Fruit fly (Drosophila melanogaster): Measurements from ENCODE around the gene Prosbeta3.

Gene Prosbeta3

dm6 chr3R:9047561-9048465 lies 41.8 kb upstream of the Prosbeta3 start, which contains the start of gene Rel:
Gene Rel, minus strand, starts transcription at chr3R:9047977.
- TF ChIP-seq psq (optimal IDR thresholded peaks at IDR 0.05) (no peak), CG8478 (optimal IDR thresholded peaks at IDR 0.05) (no peak), EcR (GFP tag; optimal IDR thresholded peaks at IDR 0.05) (no peak), pan (optimal IDR thresholded peaks at IDR 0.05) (no peak), Dll (optimal IDR thresholded peaks at IDR 0.05) (no peak), usp (GFP tag; optimal IDR thresholded peaks at IDR 0.05) (no peak)

dm6 chr3R:9046954-9047353 lies 40.9 kb upstream of the Prosbeta3 start:
- TF ChIP-seq usp (GFP tag; optimal IDR thresholded peaks at IDR 0.05) (no peak), Dll (optimal IDR thresholded peaks at IDR 0.05) (no peak), EcR (GFP tag; optimal IDR thresholded peaks at IDR 0.05) (no peak), pan (optimal IDR thresholded peaks at IDR 0.05) (no peak), psq (optimal IDR thresholded peaks at IDR 0.05) (no peak), CG8478 (optimal IDR thresholded peaks at IDR 0.05) (no peak)

dm6 chr3R:9045733-9046132 lies 39.7 kb upstream of the Prosbeta3 start:
- TF ChIP-seq pan (optimal IDR thresholded peaks at IDR 0.05) (no peak), psq (optimal IDR thresholded peaks at IDR 0.05) (no peak), usp (GFP tag; optimal IDR thresholded peaks at IDR 0.05) (no peak), CG8478 (optimal IDR thresholded peaks at IDR 0.05) (no peak), Dll (optimal IDR thresholded peaks at IDR 0.05) (no peak), EcR (GFP tag; optimal IDR thresholded peaks at IDR 0.05) (no peak)

dm6 chr3R:9043610-9044009 lies 37.6 kb upstream of the Prosbeta3 start:
- TF ChIP-seq CG8478 (optimal IDR thresholded peaks at IDR 0.05) (no peak), pan (optimal IDR thresholded peaks at IDR 0.05) (no peak), Dll (optimal IDR thresholded peaks at IDR 0.05) (no peak), psq (optimal IDR thresholded peaks at IDR 0.05) (no peak), usp (GFP tag; optimal IDR thresholded peaks at IDR 0.05) (no peak), EcR (GFP tag; optimal IDR thresholded peaks at IDR 0.05) (no peak)

DNA sequence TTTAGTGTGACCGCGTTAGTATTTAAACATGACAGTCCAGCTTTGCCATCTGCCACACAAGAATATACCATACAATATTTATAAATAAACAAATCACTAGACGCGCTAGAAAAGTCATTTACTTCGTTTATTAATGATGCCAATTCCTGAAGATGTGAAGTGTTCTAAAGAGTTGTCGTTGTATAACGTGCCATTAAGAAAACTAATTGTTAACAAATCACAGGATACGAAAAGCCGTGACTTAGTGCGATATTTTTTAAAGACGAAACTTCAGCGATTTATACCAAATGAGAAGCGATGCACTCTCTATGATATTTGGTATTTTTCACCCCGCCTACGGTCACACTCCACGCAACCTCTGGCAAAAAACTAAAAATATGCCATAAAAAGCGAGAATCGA lies 33.4 kb upstream of the Prosbeta3 start, which contains the start of gene neur:
neur (minus strand) TSS at position 24 of the 400 bp plus-strand sequence.
- TF ChIP-seq pan (optimal IDR thresholded peaks at IDR 0.05) (no peak), EcR (GFP tag; optimal IDR thresholded peaks at IDR 0.05) (no peak), CG8478 (optimal IDR thresholded peaks at IDR 0.05) (no peak), Dll (optimal IDR thresholded peaks at IDR 0.05) (no peak), usp (GFP tag; optimal IDR thresholded peaks at IDR 0.05) (no peak), psq (optimal IDR thresholded peaks at IDR 0.05) (no peak)

DNA sequence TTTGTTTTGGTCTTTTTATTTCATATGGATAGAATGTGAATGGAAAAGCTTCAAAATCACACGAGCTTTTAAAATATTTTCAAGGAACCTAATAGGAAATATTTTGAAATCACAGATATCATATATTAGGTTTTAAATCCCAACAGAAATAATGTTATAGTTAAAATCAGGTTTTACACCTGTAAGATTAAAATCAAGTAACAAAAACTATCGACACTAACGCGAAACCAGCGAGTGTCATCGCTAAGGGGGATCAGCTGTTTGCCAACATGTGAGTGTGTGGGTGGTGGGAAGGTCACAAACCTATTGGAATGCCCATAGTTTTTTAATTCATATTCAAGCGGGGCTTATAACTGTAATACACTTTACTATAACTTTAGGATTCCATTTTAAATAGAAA lies 32.6 kb upstream of the Prosbeta3 start, which contains the start of gene hyx:
hyx (plus strand) TSS at position 109 of the 400 bp plus-strand sequence.
- TF ChIP-seq CG8478 (optimal IDR thresholded peaks at IDR 0.05) (no peak), usp (GFP tag; optimal IDR thresholded peaks at IDR 0.05) (no peak), pan (optimal IDR thresholded peaks at IDR 0.05) (no peak)

DNA sequence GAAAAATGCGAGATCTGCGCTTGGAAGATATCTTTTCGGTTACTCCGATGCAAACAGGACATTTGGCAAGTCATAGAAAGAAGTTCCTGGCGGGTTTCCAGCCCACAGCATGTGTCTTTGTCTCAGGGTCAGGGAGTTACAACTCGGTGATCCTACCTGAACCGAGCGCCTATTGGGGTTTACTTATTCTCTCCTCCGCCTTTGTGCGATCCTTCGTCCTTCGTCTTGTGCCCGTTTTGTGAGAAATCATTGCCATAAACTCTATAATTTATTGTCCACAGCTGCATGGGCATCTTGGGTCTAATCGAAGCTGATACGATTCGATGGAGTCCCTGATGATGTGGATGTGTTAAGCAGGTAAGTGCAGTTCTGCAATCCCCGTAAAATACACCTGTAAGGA lies 31.9 kb upstream of the Prosbeta3 start:
- no peak for TF ChIP-seq Dll (optimal IDR thresholded peaks at IDR 0.05)
- no peak for TF ChIP-seq pan (optimal IDR thresholded peaks at IDR 0.05)
- no peak for TF ChIP-seq psq (optimal IDR thresholded peaks at IDR 0.05)
- no peak for TF ChIP-seq usp (GFP tag; optimal IDR thresholded peaks at IDR 0.05)
- TF ChIP-seq EcR (GFP tag; optimal IDR thresholded peaks at IDR 0.05): no peak
- TF ChIP-seq CG8478 (optimal IDR thresholded peaks at IDR 0.05): no peak

dm6 chr3R:9035252-9035651 lies 29.2 kb upstream of the Prosbeta3 start:
- TF ChIP-seq pan (optimal IDR thresholded peaks at IDR 0.05) (no peak), psq (optimal IDR thresholded peaks at IDR 0.05) (no peak), Dll (optimal IDR thresholded peaks at IDR 0.05) (no peak), CG8478 (optimal IDR thresholded peaks at IDR 0.05) (no peak), usp (GFP tag; optimal IDR thresholded peaks at IDR 0.05) (no peak), EcR (GFP tag; optimal IDR thresholded peaks at IDR 0.05) (no peak)

- no peak for TF ChIP-seq EcR (GFP tag; optimal IDR thresholded peaks at IDR 0.05)
- no peak for TF ChIP-seq usp (GFP tag; optimal IDR thresholded peaks at IDR 0.05)
- no peak for TF ChIP-seq CG8478 (optimal IDR thresholded peaks at IDR 0.05)
- no peak for TF ChIP-seq Dll (optimal IDR thresholded peaks at IDR 0.05)
- TF ChIP-seq pan (optimal IDR thresholded peaks at IDR 0.05): no peak
- no peak for TF ChIP-seq psq (optimal IDR thresholded peaks at IDR 0.05)
These were observed 27.8 kb upstream of the Prosbeta3 start for dm6 chr3R:9033619-9034401.

DNA sequence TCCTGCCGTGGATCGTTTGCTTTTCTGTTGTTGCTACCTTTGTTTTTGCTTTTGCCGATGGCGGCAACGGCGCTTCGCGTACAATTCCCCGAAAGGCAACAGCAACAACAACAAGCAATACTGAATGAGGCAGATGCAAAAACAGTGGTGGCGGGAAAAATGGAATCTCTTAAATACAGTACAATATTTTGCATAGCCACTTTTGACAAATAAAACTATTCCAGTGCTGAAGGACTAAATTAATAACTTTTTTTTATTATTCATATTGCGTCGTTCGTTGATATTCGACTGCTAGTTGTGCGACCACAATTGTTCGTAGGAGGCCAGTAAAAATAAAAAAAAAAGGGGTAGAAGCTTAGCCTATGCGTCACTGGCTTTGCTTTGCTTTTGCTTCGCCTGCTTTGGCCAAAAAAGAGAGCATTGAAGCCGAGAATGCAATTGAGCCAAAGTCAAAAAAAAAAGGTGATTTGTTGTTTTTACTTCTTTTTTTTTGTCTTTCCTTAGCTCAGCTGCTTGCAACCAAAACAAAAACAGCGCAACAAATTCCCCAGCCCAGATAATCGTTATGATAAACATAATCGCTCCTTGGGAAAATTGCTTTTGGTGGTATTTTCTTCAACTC lies 25.9 kb upstream of the Prosbeta3 start:
- TF ChIP-seq psq (optimal IDR thresholded peaks at IDR 0.05): no peak
- no peak for TF ChIP-seq CG8478 (optimal IDR thresholded peaks at IDR 0.05)
- TF ChIP-seq pan (optimal IDR thresholded peaks at IDR 0.05): no peak
- no peak for TF ChIP-seq usp (GFP tag; optimal IDR thresholded peaks at IDR 0.05)
- TF ChIP-seq Dll (optimal IDR thresholded peaks at IDR 0.05): no peak
- TF ChIP-seq EcR (GFP tag; optimal IDR thresholded peaks at IDR 0.05): no peak

dm6 chr3R:9030750-9031128 lies 24.7 kb upstream of the Prosbeta3 start:
- TF ChIP-seq psq (optimal IDR thresholded peaks at IDR 0.05) (no peak), pan (optimal IDR thresholded peaks at IDR 0.05) (no peak), CG8478 (optimal IDR thresholded peaks at IDR 0.05) (no peak), EcR (GFP tag; optimal IDR thresholded peaks at IDR 0.05) (no peak), usp (GFP tag; optimal IDR thresholded peaks at IDR 0.05) (no peak), Dll (optimal IDR thresholded peaks at IDR 0.05) (no peak)

All from whole organism.